Fruit fly (Drosophila melanogaster): ENCODE measurements around the gene CG42717.

CG42717 gene

DNA sequence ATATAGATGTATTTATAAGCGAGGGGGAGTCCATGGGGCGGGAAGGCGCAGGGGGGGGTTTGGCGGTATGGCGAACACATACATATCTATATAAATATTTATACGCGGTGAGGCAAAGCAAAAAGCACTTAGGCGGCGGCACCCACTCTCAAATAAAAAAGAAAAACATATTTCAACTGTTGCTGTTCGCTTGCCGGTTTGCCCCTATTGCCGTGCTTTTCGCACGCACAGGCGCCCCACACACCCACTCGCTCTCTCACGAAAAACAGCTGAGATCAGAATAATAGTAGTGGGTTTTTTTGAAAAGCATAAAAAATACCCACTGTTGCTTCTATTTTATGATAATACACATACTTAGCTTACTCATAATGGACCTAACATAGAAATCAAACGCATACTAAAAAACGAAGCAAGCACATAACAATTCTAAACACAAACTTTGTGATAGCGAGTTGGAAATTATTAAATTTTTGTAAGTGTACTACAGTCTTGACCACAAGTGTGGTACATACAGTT lies 31.8 kb downstream of the CG42717 start (continued):
- TF ChIP-seq CG17568 (GFP tag; optimal IDR thresholded peaks at IDR 0.05) (peak; percentile 52), Rfx (GFP tag; IDR thresholded peaks at IDR 0.05) (peak; percentile 83), Lpt (GFP tag; optimal IDR thresholded peaks at IDR 0.05) (no peak), br (optimal IDR thresholded peaks at IDR 0.05) (no peak), CG10267 (tag; optimal IDR thresholded peaks at IDR 0.05) (peak; percentile 31), CG14860 (GFP tag; IDR thresholded peaks at IDR 0.05; ENCODE audit: partially characterized antibody) (no peak), CG16813 (GFP tag; IDR thresholded peaks at IDR 0.05; ENCODE audit: partially characterized antibody) (no peak), row (GFP tag; IDR thresholded peaks at IDR 0.05) (peak; percentile 91), Sox102F (GFP tag; optimal IDR thresholded peaks at IDR 0.05) (peak; percentile 62), cad (GFP tag; optimal IDR thresholded peaks at IDR 0.05) (no peak), bcd (GFP tag; optimal IDR thresholded peaks at IDR 0.05) (peak; percentile 84), lilli (GFP tag; optimal IDR thresholded peaks at IDR 0.05) (peak; percentile 91), CG10321 (GFP tag; IDR thresholded peaks at IDR 0.05) (peak; percentile 33; the same call in 1 of the 2 replicates), az2 (GFP tag; optimal IDR thresholded peaks at IDR 0.05) (peak; percentile 60), CG18011 (GFP tag; optimal IDR thresholded peaks at IDR 0.05) (peak; percentile 66), Gug (GFP tag; IDR thresholded peaks at IDR 0.05) (peak; percentile 50; the same call in 2 of the 4 replicates), Atf6 (GFP tag; IDR thresholded peaks at IDR 0.05) (peak; percentile 92), CG4707 (GFP tag; optimal IDR thresholded peaks at IDR 0.05) (no peak), CG3726 (GFP tag; IDR thresholded peaks at IDR 0.05) (no peak), zfh2 (GFP tag; optimal IDR thresholded peaks at IDR 0.05) (peak; percentile 90), CG17612 (GFP tag; IDR thresholded peaks at IDR 0.05) (peak; percentile 48; the same call in 1 of the 2 replicates), unpg (GFP tag; optimal IDR thresholded peaks at IDR 0.05) (peak; percentile 76), MTF-1 (GFP tag; optimal IDR thresholded peaks at IDR 0.05; ENCODE audit: borderline replicate concordance) (no peak), CG6791 (GFP tag; IDR thresholded peaks at IDR 0.05; ENCODE audit: partially characterized antibody) (no peak), CG8281 (tag; optimal IDR thresholded peaks at IDR 0.05) (peak; percentile 68), Adf1 (GFP tag; IDR thresholded peaks at IDR 0.05) (peak; percentile 60; the same call in 1 of the 2 replicates), Jarid2 (GFP tag; optimal IDR thresholded peaks at IDR 0.05) (peak; percentile 21), chn (GFP tag; optimal IDR thresholded peaks at IDR 0.05) (peak; percentile 40), kni (GFP tag; optimal IDR thresholded peaks at IDR 0.05) (no peak), zen (tag; optimal IDR thresholded peaks at IDR 0.05) (peak; percentile 27), MBD-R2 (GFP tag; IDR thresholded peaks at IDR 0.05) (peak; percentile 40; the same call in 1 of the 2 replicates), CG1529 (GFP tag; optimal IDR thresholded peaks at IDR 0.05) (peak; percentile 11), CG14667 (GFP tag; IDR thresholded peaks at IDR 0.05) (no peak; the same call in 1 of the 2 replicates), D (optimal IDR thresholded peaks at IDR 0.05) (no peak), D (GFP tag; optimal IDR thresholded peaks at IDR 0.05) (peak; percentile 23), CG17186 (GFP tag; optimal IDR thresholded peaks at IDR 0.05) (no peak), Sin3A (optimal IDR thresholded peaks at IDR 0.05) (no peak), Hmr (GFP tag; optimal IDR thresholded peaks at IDR 0.05) (peak; percentile 91), HLH54F (GFP tag; optimal IDR thresholded peaks at IDR 0.05) (peak; percentile 86), CG9609 (GFP tag; optimal IDR thresholded peaks at IDR 0.05) (peak; percentile 75), CG13894 (tag; optimal IDR thresholded peaks at IDR 0.05) (peak; percentile 92), CG11504 (tag; optimal IDR thresholded peaks at IDR 0.05) (peak; percentile 79), tna (GFP tag; IDR thresholded peaks at IDR 0.05; ENCODE audit: partially characterized antibody) (0 out of 2 replicates have a peak, but pooled peaks have one; percentile 47), CG32532 (GFP tag; IDR thresholded peaks at IDR 0.05) (peak; percentile 80; the same call in 1 of the 2 replicates), Doc2 (GFP tag; IDR thresholded peaks at IDR 0.05) (no peak), CG7556 (GFP tag; optimal IDR thresholded peaks at IDR 0.05) (peak; percentile 81), Ravus (GFP tag; IDR thresholded peaks at IDR 0.05) (no peak), hb (GFP tag; IDR thresholded peaks at IDR 0.05; ENCODE audit: partially characterized antibody) (no peak), da (GFP tag; optimal IDR thresholded peaks at IDR 0.05) (peak; percentile 50), Bgb (GFP tag; IDR thresholded peaks at IDR 0.05; ENCODE audit: partially characterized antibody) (peak; percentile 44; the same call in 1 of the 2 replicates)

All from whole organism, embryonic.